Worm (Caenorhabditis elegans): ENCODE data around the gene Y43D4A.1.

ce11 chrIV:16710312-16710711 lies 33.3 kb upstream of the Y43D4A.1 start:
- TF ChIP-seq fos-1 (tag; optimal IDR thresholded peaks at IDR 0.05), result no peak
- TF ChIP-seq nhr-12 (tag; optimal IDR thresholded peaks at IDR 0.05), result no peak
- TF ChIP-seq unc-62 (GFP tag; optimal IDR thresholded peaks at IDR 0.05), result no peak
- TF ChIP-seq zag-1 (tag; optimal IDR thresholded peaks at IDR 0.05), result no peak
- TF ChIP-seq lsy-2 (tag; optimal IDR thresholded peaks at IDR 0.05), result no peak
- no peak for TF ChIP-seq lin-13 (GFP tag; optimal IDR thresholded peaks at IDR 0.05)
- no peak for TF ChIP-seq ceh-82 (tag; optimal IDR thresholded peaks at IDR 0.05)
- no peak for TF ChIP-seq snpc-4 (tag; optimal IDR thresholded peaks at IDR 0.05)
- no peak for TF ChIP-seq sma-3 (GFP tag; optimal IDR thresholded peaks at IDR 0.05)
- no peak for TF ChIP-seq mab-5 (tag; optimal IDR thresholded peaks at IDR 0.05)
- no peak for TF ChIP-seq Y55F3AM.14 (GFP tag; optimal IDR thresholded peaks at IDR 0.05)
- no peak for TF ChIP-seq nhr-237 (tag; optimal IDR thresholded peaks at IDR 0.05)
